Fruit fly (Drosophila melanogaster): ENCODE data around the gene Tti1.

The Tti1 gene

dm6 chr3R:9783240-9783917 lies 28.9 kb upstream of the Tti1 start (continued):
- TF ChIP-seq Ets96B (tag; optimal IDR thresholded peaks at IDR 0.05) (peak; percentile 9), Hr4 (GFP tag; optimal IDR thresholded peaks at IDR 0.05) (peak; percentile 0), dac (GFP tag; optimal IDR thresholded peaks at IDR 0.05) (no peak), Sox102F (GFP tag; optimal IDR thresholded peaks at IDR 0.05) (no peak), cyc (GFP tag; optimal IDR thresholded peaks at IDR 0.05) (no peak), CG6808 (GFP tag; optimal IDR thresholded peaks at IDR 0.05) (no peak), CG8319 (GFP tag; optimal IDR thresholded peaks at IDR 0.05) (no peak), pdm3 (GFP tag; optimal IDR thresholded peaks at IDR 0.05) (no peak), Ets21C (GFP tag; optimal IDR thresholded peaks at IDR 0.05) (no peak), CG11902 (GFP tag; optimal IDR thresholded peaks at IDR 0.05) (no peak), CG6276 (GFP tag; optimal IDR thresholded peaks at IDR 0.05) (no peak), CG6163 (GFP tag; IDR thresholded peaks at IDR 0.05) (no peak), CG9139 (GFP tag; optimal IDR thresholded peaks at IDR 0.05) (no peak), eg (GFP tag; IDR thresholded peaks at IDR 0.05) (peak; percentile 36; the same call in 1 of the 3 replicates), acj6 (GFP tag; optimal IDR thresholded peaks at IDR 0.05) (peak; percentile 5), CG11762 (GFP tag; optimal IDR thresholded peaks at IDR 0.05; ENCODE audit: insufficient read depth) (no peak), dsx (GFP tag; optimal IDR thresholded peaks at IDR 0.05; ENCODE audit: poor library complexity, severe bottlenecking) (no peak), vri (GFP tag; optimal IDR thresholded peaks at IDR 0.05) (peak; percentile 23), CG1621 (tag; optimal IDR thresholded peaks at IDR 0.05) (no peak), CG10631 (GFP tag; optimal IDR thresholded peaks at IDR 0.05) (peak; percentile 32), net (GFP tag; optimal IDR thresholded peaks at IDR 0.05) (no peak), CG4318 (GFP tag; optimal IDR thresholded peaks at IDR 0.05) (no peak), Blimp-1 (GFP tag; optimal IDR thresholded peaks at IDR 0.05) (no peak), topi (GFP tag; optimal IDR thresholded peaks at IDR 0.05) (no peak)

- TF ChIP-seq Hr38 (GFP tag; optimal IDR thresholded peaks at IDR 0.05) (no peak), CG10669 (GFP tag; optimal IDR thresholded peaks at IDR 0.05) (no peak), Lpt (GFP tag; optimal IDR thresholded peaks at IDR 0.05) (no peak), CG1621 (tag; optimal IDR thresholded peaks at IDR 0.05) (peak; percentile 1), CG7368 (GFP tag; optimal IDR thresholded peaks at IDR 0.05) (no peak), Eip78C (GFP tag) (peak; percentile 65), Met (GFP tag; optimal IDR thresholded peaks at IDR 0.05) (no peak), eg (GFP tag; IDR thresholded peaks at IDR 0.05) (0 out of 3 replicates have a peak, but pooled peaks have one; percentile 22), CG15336 (GFP tag; IDR thresholded peaks at IDR 0.05) (peak; percentile 27; the same call in 1 of the 2 replicates), CG6276 (GFP tag; optimal IDR thresholded peaks at IDR 0.05) (peak; percentile 12), ss (GFP tag; optimal IDR thresholded peaks at IDR 0.05) (no peak), Ets21C (GFP tag; optimal IDR thresholded peaks at IDR 0.05) (no peak), dsx (GFP tag; optimal IDR thresholded peaks at IDR 0.05; ENCODE audit: poor library complexity, severe bottlenecking) (no peak)
Observed at dm6 chr3R:9779764-9780163, 25.3 kb upstream of the Tti1 start, which contains the start of gene CG12947. TSS of gene CG12947 (plus strand) at chr3R:9780064.

dm6 chr3R:9777941-9778360 lies 23.5 kb upstream of the Tti1 start, which contains the start of gene RpS29:
TSS of gene RpS29 (plus strand) at chr3R:9778042.
- peak; percentile 33 for TF ChIP-seq Sox15 (GFP tag; optimal IDR thresholded peaks at IDR 0.05)
- TF ChIP-seq CG9139 (GFP tag; optimal IDR thresholded peaks at IDR 0.05): peak; percentile 34
- no peak for TF ChIP-seq CG8319 (GFP tag; optimal IDR thresholded peaks at IDR 0.05)
- TF ChIP-seq cyc (GFP tag; optimal IDR thresholded peaks at IDR 0.05): peak; percentile 73
- peak; percentile 49 for TF ChIP-seq CG7368 (GFP tag; optimal IDR thresholded peaks at IDR 0.05)
- TF ChIP-seq Blimp-1 (GFP tag; optimal IDR thresholded peaks at IDR 0.05): peak; percentile 39
- peak; percentile 26 for TF ChIP-seq CG11902 (GFP tag; optimal IDR thresholded peaks at IDR 0.05)
- peak in 1 of 2 experiments; percentile 58 for TF ChIP-seq salr (GFP tag; optimal IDR thresholded peaks at IDR 0.05)
- 0 out of 3 replicates have a peak, but pooled peaks have one; percentile 44 for TF ChIP-seq eg (GFP tag; IDR thresholded peaks at IDR 0.05)
- peak; percentile 38 for TF ChIP-seq CG6792 (GFP tag; optimal IDR thresholded peaks at IDR 0.05)
- TF ChIP-seq Eip78C (GFP tag): peak; percentile 79
- no peak for TF ChIP-seq CG16779 (tag; optimal IDR thresholded peaks at IDR 0.05)
- peak; percentile 4 for TF ChIP-seq Hr38 (GFP tag; optimal IDR thresholded peaks at IDR 0.05)
- TF ChIP-seq Sox14 (GFP tag; optimal IDR thresholded peaks at IDR 0.05): peak; percentile 62
- no peak for TF ChIP-seq Eip93F (GFP tag; optimal IDR thresholded peaks at IDR 0.05)
- no peak for TF ChIP-seq CG4318 (GFP tag; optimal IDR thresholded peaks at IDR 0.05)
- peak; percentile 53; the same call in 2 of the 3 replicates for TF ChIP-seq CG6163 (GFP tag; IDR thresholded peaks at IDR 0.05)
- peak; percentile 67 for TF ChIP-seq svp (GFP tag)
- TF ChIP-seq dsx (GFP tag; optimal IDR thresholded peaks at IDR 0.05; ENCODE audit: poor library complexity, severe bottlenecking): peak; percentile 5
- TF ChIP-seq CG34406 (GFP tag; optimal IDR thresholded peaks at IDR 0.05): peak; percentile 8
- peak; percentile 38 to 71 for TF ChIP-seq ss (GFP tag; optimal IDR thresholded peaks at IDR 0.05)
- TF ChIP-seq Ets96B (tag; optimal IDR thresholded peaks at IDR 0.05): no peak
- peak; percentile 70 for TF ChIP-seq lz (GFP tag; optimal IDR thresholded peaks at IDR 0.05)
- TF ChIP-seq Eip75B (GFP tag; optimal IDR thresholded peaks at IDR 0.05): peak; percentile 57
- no peak for TF ChIP-seq fd59A (GFP tag; optimal IDR thresholded peaks at IDR 0.05)
- no peak for TF ChIP-seq Ets21C (GFP tag; optimal IDR thresholded peaks at IDR 0.05)
- peak; percentile 34 for TF ChIP-seq net (GFP tag; optimal IDR thresholded peaks at IDR 0.05)
- no peak for TF ChIP-seq fd85E (GFP tag; optimal IDR thresholded peaks at IDR 0.05)

Data from whole organism, prepupa.